Worm (Caenorhabditis elegans): ENCODE measurements around the gene str-264.

str-264 gene

ce11 chrV:15533864-15534263, 41.4 kb upstream of the str-264 start, which contains the start of gene F21A3.2:
F21A3.2 (minus strand) TSS chrV:15533964.
- TF ChIP-seq hmg-1.2 (GFP tag; IDR thresholded peaks at IDR 0.05) (no peak), tlf-1 (GFP tag; optimal IDR thresholded peaks at IDR 0.05) (no peak), ztf-25 (GFP tag; IDR thresholded peaks at IDR 0.05) (no peak), akir-1 (GFP tag; optimal IDR thresholded peaks at IDR 0.05) (no peak), xnd-1 (tag; optimal IDR thresholded peaks at IDR 0.05) (no peak), F10E7.11 (tag; optimal IDR thresholded peaks at IDR 0.05) (no peak), ceh-58 (GFP tag; IDR thresholded peaks at IDR 0.05) (no peak), atf-7 (tag; optimal IDR thresholded peaks at IDR 0.05) (no peak), F57A8.1 (GFP tag; optimal IDR thresholded peaks at IDR 0.05) (no peak), die-1 (tag; optimal IDR thresholded peaks at IDR 0.05) (no peak), somi-1 (GFP tag; optimal IDR thresholded peaks at IDR 0.05) (no peak), tbp1 (GFP tag; optimal IDR thresholded peaks at IDR 0.05) (no peak), B0336.3 (GFP tag; IDR thresholded peaks at IDR 0.05) (no peak), Y53G8AR.9 (GFP tag; conservative IDR thresholded peaks at IDR 0.05) (no peak), Y67H2A.10 (GFP tag; conservative IDR thresholded peaks at IDR 0.05) (no peak), snpc-3.4 (tag; optimal IDR thresholded peaks at IDR 0.05) (no peak), lir-1 (GFP tag; conservative IDR thresholded peaks at IDR 0.05) (no peak), F39B2.1 (GFP tag; IDR thresholded peaks at IDR 0.05) (no peak), B0261.1 (tag; optimal IDR thresholded peaks at IDR 0.05) (no peak)

DNA sequence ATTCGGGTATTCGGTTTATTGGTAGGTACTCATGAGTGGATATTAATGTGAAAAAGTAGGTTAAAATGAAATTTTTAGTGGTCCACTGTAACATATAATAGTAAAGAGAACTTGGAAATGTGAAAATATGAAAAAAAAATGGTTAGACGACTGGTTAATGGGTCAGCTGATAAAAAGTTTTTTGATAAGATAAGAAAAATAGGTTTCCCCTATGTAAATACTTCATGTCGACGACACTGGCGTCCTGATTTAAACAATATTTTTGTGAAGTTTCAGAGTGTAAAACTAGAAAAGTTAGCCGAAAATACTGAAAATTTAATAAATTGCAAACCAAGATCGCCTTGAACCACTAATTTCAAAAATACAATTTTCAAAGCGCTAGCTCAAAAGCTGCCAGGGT, 40.7 kb upstream of the str-264 start, which contains the start of gene F21A3.11:
Gene F21A3.11 (minus strand): TSS at position 117 of the 400 bp plus-strand sequence.
- TF ChIP-seq zim-3 (tag; optimal IDR thresholded peaks at IDR 0.05), result no peak
- no peak for TF ChIP-seq ets-4 (GFP tag; optimal IDR thresholded peaks at IDR 0.05)
- no peak for TF ChIP-seq T26A5.8 (tag; optimal IDR thresholded peaks at IDR 0.05)
- peak; percentile 16 for TF ChIP-seq nhr-80 (tag; optimal IDR thresholded peaks at IDR 0.05)
- TF ChIP-seq ztf-26 (tag; optimal IDR thresholded peaks at IDR 0.05), result no peak
- TF ChIP-seq sdz-38 (tag; optimal IDR thresholded peaks at IDR 0.05), result no peak
- no peak for TF ChIP-seq sptf-2 (GFP tag; optimal IDR thresholded peaks at IDR 0.05)

ce11 chrV:15529069-15529468, 36.7 kb upstream of the str-264 start, which contains the start of gene srh-276:
srh-276 (plus strand) TSS chrV:15529369.
- TF ChIP-seq sea-2 (GFP tag; IDR thresholded peaks at IDR 0.05) (no peak), pha-4 (tag; optimal IDR thresholded peaks at IDR 0.05) (no peak), ztf-25 (GFP tag; IDR thresholded peaks at IDR 0.05) (no peak), ceh-58 (GFP tag; IDR thresholded peaks at IDR 0.05) (no peak), sdz-38 (tag; optimal IDR thresholded peaks at IDR 0.05) (no peak), ekl-4 (GFP tag; IDR thresholded peaks at IDR 0.05) (no peak), dox-1 (GFP tag; IDR thresholded peaks at IDR 0.05) (no peak), dpl-1 (GFP tag; optimal IDR thresholded peaks at IDR 0.05) (no peak), cebp-2 (GFP tag; IDR thresholded peaks at IDR 0.05) (no peak), T26A5.8 (tag; optimal IDR thresholded peaks at IDR 0.05) (no peak), hlh-26 (GFP tag; conservative IDR thresholded peaks at IDR 0.05) (no peak), F37B4.10 (GFP tag; IDR thresholded peaks at IDR 0.05) (no peak), unc-62 (GFP tag; optimal IDR thresholded peaks at IDR 0.05) (no peak), F49E8.2 (tag; optimal IDR thresholded peaks at IDR 0.05; ENCODE audit: insufficient read depth) (no peak), lir-1 (GFP tag; conservative IDR thresholded peaks at IDR 0.05) (no peak), F39B2.1 (GFP tag; IDR thresholded peaks at IDR 0.05) (no peak), somi-1 (GFP tag; optimal IDR thresholded peaks at IDR 0.05) (no peak), mxl-1 (tag; optimal IDR thresholded peaks at IDR 0.05) (no peak)

Measured in whole organism, young adult.